Fruit fly (Drosophila melanogaster): ENCODE measurements around the gene CG2663.

- no peak for TF ChIP-seq CG7101 (tag; optimal IDR thresholded peaks at IDR 0.05)
- peak; percentile 60 for TF ChIP-seq kay (GFP tag; ENCODE audit: borderline replicate concordance)
- no peak for TF ChIP-seq cnc (optimal IDR thresholded peaks at IDR 0.05)
- TF ChIP-seq CG33017 (tag; optimal IDR thresholded peaks at IDR 0.05): no peak
- TF ChIP-seq Clk (GFP tag; optimal IDR thresholded peaks at IDR 0.05): no peak
- TF ChIP-seq pad (GFP tag; optimal IDR thresholded peaks at IDR 0.05): no peak
- no peak for TF ChIP-seq CG7045 (GFP tag; optimal IDR thresholded peaks at IDR 0.05)
Observed at dm6 chr3R:5422123-5422522, 18.2 kb upstream of the CG2663 start.

Data from whole organism, adult.